Worm (Caenorhabditis elegans) whole organism, L4/young adult: ENCODE results near the gene taf-11.1.

Source experiments
- W03F9.2 ChIP-seq: fragments of 150-350 bp; optimal IDR thresholded peaks from 2 replicates; lab custom pipeline; 2014; ENCODE audit warnings: missing biosample characterization, missing genetic modification characterization
- dao-5 ChIP-seq: sonication (generic microtip); optimal IDR thresholded peaks from 2 replicates; lab custom pipeline; 2016; ENCODE audit warnings: missing genotype, missing genetic modification characterization, moderate library complexity, missing compliant biosample characterization
- him-1 ChIP-seq: sonication (generic microtip); optimal IDR thresholded peaks from 2 replicates; lab custom pipeline; 2016; ENCODE audit warnings: missing genotype, missing genetic modification reagents, missing genetic modification characterization, missing compliant biosample characterization

DNA sequence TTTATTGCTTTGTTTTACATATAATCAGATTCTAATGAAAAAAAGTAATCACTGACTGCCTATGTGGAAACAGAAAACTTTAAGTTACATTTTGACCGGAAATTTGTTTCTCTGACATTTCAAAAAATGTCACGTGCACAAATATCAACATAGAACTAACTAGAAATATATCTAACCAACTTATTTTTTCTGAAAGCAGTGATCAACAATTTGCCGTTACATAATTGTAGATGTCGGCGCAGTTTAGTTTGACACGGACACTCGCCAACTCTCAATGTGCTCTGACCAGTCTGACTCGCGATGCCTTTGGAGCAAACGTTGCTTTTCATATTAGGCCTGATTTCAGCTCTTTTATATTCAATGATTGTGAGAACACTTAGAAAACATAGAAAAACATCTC lies 1.8 kb downstream of the taf-11.1 start, which contains the start of gene srv-6:
- no peak for TF ChIP-seq him-1 (tag; lab: Kevin White, UChicago)
- no peak for TF ChIP-seq W03F9.2 (tag; lab: Kevin White, UChicago)
- TF ChIP-seq dao-5 (tag; lab: Kevin White, UChicago): no peak
